Worm (Caenorhabditis elegans) whole organism, L2 larva: ENCODE data around the gene C07A9.13.
A peak's percentile ranks its signal among the peaks of the same experiment; 100 is the strongest.

ENCODE experiments used
- C34F6.9 ChIP-seq: fragments of 150-350 bp; optimal IDR thresholded peaks from 2 replicates; lab custom pipeline; 2014; ENCODE audit warnings: missing biosample characterization, missing genetic modification characterization
- Y55F3AM.14 ChIP-seq: fragments of 200-800 bp; sonication (Bioruptor generic); optimal IDR thresholded peaks from 2 replicates; lab custom pipeline; 2018; ENCODE audit warnings: mild to moderate bottlenecking, missing genetic modification characterization, missing compliant biosample characterization
- aly-2 ChIP-seq: fragments of 150-350 bp; optimal IDR thresholded peaks from 2 replicates; lab custom pipeline; 2014; ENCODE audit warnings: missing biosample characterization, missing genetic modification characterization
- ama-1 ChIP-seq: fragments of 150-350 bp; optimal IDR thresholded peaks from 2 replicates; lab custom pipeline; 2018; ENCODE audit warnings: inconsistent platforms
- blmp-1 ChIP-seq: sonication (generic microtip); optimal IDR thresholded peaks from 2 replicates; lab custom pipeline; 2017; ENCODE audit warnings: missing genetic modification characterization, mild to moderate bottlenecking, missing compliant biosample characterization, antibody characterized with exemption, moderate library complexity; ENCODE audit not compliant: insufficient read depth
- ceh-16 ChIP-seq: fragments of 150-350 bp; optimal IDR thresholded peaks from 2 replicates; lab custom pipeline; 2014; ENCODE audit warnings: missing biosample characterization, missing genetic modification characterization
- ceh-82 ChIP-seq: fragments of 150-350 bp; optimal IDR thresholded peaks from 2 replicates; lab custom pipeline; 2014; ENCODE audit warnings: missing biosample characterization, missing genetic modification characterization
- crh-2 ChIP-seq: sonication (generic microtip); optimal IDR thresholded peaks from 2 replicates; lab custom pipeline; 2017; ENCODE audit warnings: missing biosample characterization, missing genetic modification characterization
- egl-27 ChIP-seq: sonication (generic microtip); optimal IDR thresholded peaks from 3 replicates; lab custom pipeline; 2017; ENCODE audit warnings: missing biosample characterization, missing genetic modification reagents, missing genetic modification characterization
- elt-3 ChIP-seq: sonication (generic microtip); optimal IDR thresholded peaks from 2 replicates; lab custom pipeline; 2017; ENCODE audit warnings: missing biosample characterization, missing genetic modification characterization
- fos-1 ChIP-seq: fragments of 150-350 bp; optimal IDR thresholded peaks from 2 replicates; lab custom pipeline; 2014; ENCODE audit warnings: missing biosample characterization, missing genetic modification characterization
- gmeb-1 ChIP-seq: fragments of 150-350 bp; optimal IDR thresholded peaks from 2 replicates; lab custom pipeline; 2014; ENCODE audit warnings: missing biosample characterization, missing genetic modification characterization
- lin-11 ChIP-seq: fragments of 150-350 bp; sonication (generic microtip); optimal IDR thresholded peaks from 2 replicates; lab custom pipeline; 2014; ENCODE audit warnings: missing biosample characterization, missing genetic modification characterization, inconsistent platforms, mixed read lengths
- lsy-2 ChIP-seq, 2 experiments: fragments of 150-350 bp in 1 of 2; sonication (generic microtip) in 1 of 2; optimal IDR thresholded peaks; 2 replicates each; lab custom pipeline; 2014 to 2017; ENCODE audit warnings: missing biosample characterization in 2 of 2, missing genetic modification characterization in 2 of 2
- mab-5 ChIP-seq: fragments of 150-350 bp; optimal IDR thresholded peaks from 2 replicates; lab custom pipeline; 2014; ENCODE audit warnings: missing biosample characterization, missing genetic modification characterization
- mbf-1 ChIP-seq: sonication (generic microtip); optimal IDR thresholded peaks from 2 replicates; lab custom pipeline; 2017; ENCODE audit warnings: missing biosample characterization, missing genetic modification characterization
- nhr-10 ChIP-seq: sonication (generic microtip); optimal IDR thresholded peaks from 2 replicates; lab custom pipeline; 2017; ENCODE audit warnings: missing biosample characterization, missing genetic modification characterization
- nhr-11 ChIP-seq: fragments of 150-350 bp; optimal IDR thresholded peaks from 2 replicates; lab custom pipeline; 2014; ENCODE audit warnings: missing biosample characterization, missing genetic modification characterization
- nhr-12 ChIP-seq: fragments of 150-350 bp; optimal IDR thresholded peaks from 2 replicates; lab custom pipeline; 2014; ENCODE audit warnings: missing biosample characterization, missing genetic modification characterization
- nhr-129 ChIP-seq: fragments of 150-350 bp; optimal IDR thresholded peaks from 2 replicates; lab custom pipeline; 2014; ENCODE audit warnings: missing biosample characterization, missing genetic modification characterization
- nhr-21 ChIP-seq: fragments of 150-350 bp; optimal IDR thresholded peaks from 2 replicates; lab custom pipeline; 2014; ENCODE audit warnings: missing biosample characterization, missing genetic modification characterization
- nhr-23 ChIP-seq: fragments of 150-350 bp; optimal IDR thresholded peaks from 2 replicates; lab custom pipeline; 2014; ENCODE audit warnings: missing biosample characterization, missing genetic modification reagents, missing genetic modification characterization
- nhr-77 ChIP-seq: fragments of 150-350 bp; optimal IDR thresholded peaks from 2 replicates; lab custom pipeline; 2014; ENCODE audit warnings: missing biosample characterization, missing genetic modification characterization
- skn-1 ChIP-seq: sonication (generic microtip); optimal IDR thresholded peaks from 2 replicates; lab custom pipeline; 2017; ENCODE audit warnings: missing biosample characterization, missing genetic modification characterization
- sma-9 ChIP-seq, 2 experiments: fragments of 150-350 bp in 1 of 2; sonication (generic microtip) in 1 of 2; optimal IDR thresholded peaks; 2 replicates each; lab custom pipeline; 2014 to 2016; ENCODE audit warnings: missing genetic modification characterization in 2 of 2, mild to moderate bottlenecking in 1 of 2, missing biosample characterization in 1 of 2, missing compliant biosample characterization in 1 of 2, missing genetic modification reagents in 1 of 2, moderate library complexity in 1 of 2
- snpc-4 ChIP-seq: fragments of 150-350 bp; optimal IDR thresholded peaks from 2 replicates; lab custom pipeline; 2014; ENCODE audit warnings: missing biosample characterization, missing genetic modification characterization
- unc-39 ChIP-seq: fragments of 150-350 bp; optimal IDR thresholded peaks from 2 replicates; lab custom pipeline; 2014; ENCODE audit warnings: missing biosample characterization, missing genetic modification characterization
- unc-55 ChIP-seq: fragments of 150-350 bp; sonication (generic microtip); optimal IDR thresholded peaks from 3 replicates; lab custom pipeline; 2014; ENCODE audit warnings: missing biosample characterization, missing genetic modification reagents, missing genetic modification characterization
- zag-1 ChIP-seq: fragments of 150-350 bp; optimal IDR thresholded peaks from 2 replicates; lab custom pipeline; 2014; ENCODE audit warnings: missing biosample characterization, missing genetic modification characterization
- ztf-1 ChIP-seq: fragments of 200-800 bp; sonication (Bioruptor generic); conservative IDR thresholded peaks from 2 replicates; pipeline ENCODE4 v1.3.6; 2022; ENCODE audit warnings: missing genetic modification characterization, missing compliant biosample characterization
- ztf-11 ChIP-seq: sonication (generic microtip); optimal IDR thresholded peaks from 2 replicates; lab custom pipeline; 2017; ENCODE audit warnings: missing biosample characterization, missing genetic modification characterization

The C07A9.13 gene

ce11 chrIII:9697323-9697722, 16.2 kb upstream of the C07A9.13 start (continued):
- no peak for TF ChIP-seq mbf-1 (tag; lab: Kevin White, UChicago)
- TF ChIP-seq nhr-21 (tag; lab: Kevin White, UChicago): no peak
- TF ChIP-seq nhr-129 (tag; lab: Kevin White, UChicago): peak; percentile 84
- no peak for TF ChIP-seq nhr-10 (tag; lab: Kevin White, UChicago)

- TF ChIP-seq blmp-1 (tag; lab: Kevin White, UChicago): no peak
- no peak for TF ChIP-seq unc-39 (tag; lab: Kevin White, UChicago)
- no peak for TF ChIP-seq ama-1
- TF ChIP-seq elt-3 (tag; lab: Kevin White, UChicago): no peak
- no peak for TF ChIP-seq ztf-11
- TF ChIP-seq lin-11 (tag; lab: Kevin White, UChicago): no peak
- TF ChIP-seq nhr-11 (tag; lab: Kevin White, UChicago): no peak
- TF ChIP-seq aly-2 (tag; lab: Kevin White, UChicago): no peak
These were observed 15.3 kb upstream of the C07A9.13 start, which contains the start of gene bud-31 for ce11 chrIII:9696417-9696816. TSS of gene bud-31 (minus strand) at chrIII:9696517.

- TF ChIP-seq C34F6.9 (tag; lab: Kevin White, UChicago) (peak; percentile 59), lsy-2 (tag; optimal IDR thresholded peaks at IDR 0.05; lab: Kevin White, UChicago) (peak in 1 of 2 experiments; percentile 55), nhr-23 (tag; lab: Kevin White, UChicago) (no peak), ceh-16 (tag; lab: Kevin White, UChicago) (no peak), gmeb-1 (peak; percentile 21), unc-55 (GFP tag; lab: Kevin White, UChicago) (peak; percentile 65), zag-1 (tag; lab: Kevin White, UChicago) (no peak)
These were observed 14.3 kb upstream of the C07A9.13 start for ce11 chrIII:9695379-9695778.

- TF ChIP-seq nhr-10 (tag; lab: Kevin White, UChicago) (no peak), skn-1 (no peak)
These were observed 13.4 kb upstream of the C07A9.13 start, which contains the start of gene set-3 for ce11 chrIII:9694474-9694873. TSS of gene set-3 (minus strand) at chrIII:9694574.

ce11 chrIII:9690044-9690443, 8.9 kb upstream of the C07A9.13 start, which contains the start of gene best-5:
TSS of gene best-5 (minus strand) at chrIII:9690253.
- no peak for TF ChIP-seq fos-1 (tag; lab: Kevin White, UChicago)
- no peak for TF ChIP-seq Y55F3AM.14
- TF ChIP-seq snpc-4: no peak
- TF ChIP-seq nhr-12: no peak
- no peak for TF ChIP-seq egl-27
- TF ChIP-seq sma-9 (GFP tag; optimal IDR thresholded peaks at IDR 0.05; lab: Kevin White, UChicago): no peak
- TF ChIP-seq sma-9 (tag; optimal IDR thresholded peaks at IDR 0.05; lab: Kevin White, UChicago): no peak
- no peak for TF ChIP-seq nhr-129 (tag; lab: Kevin White, UChicago)
- no peak for TF ChIP-seq ama-1
- TF ChIP-seq ceh-82 (tag; lab: Kevin White, UChicago): no peak
- TF ChIP-seq ceh-16 (tag; lab: Kevin White, UChicago): no peak
- TF ChIP-seq ztf-1 (GFP tag; lab: Robert Waterston, UW): no peak
- TF ChIP-seq nhr-11 (tag; lab: Kevin White, UChicago): no peak

- TF ChIP-seq Y55F3AM.14: no peak
- peak; percentile 15 for TF ChIP-seq crh-2 (tag; lab: Kevin White, UChicago)
- peak; percentile 10 for TF ChIP-seq gmeb-1
- TF ChIP-seq fos-1 (tag; lab: Kevin White, UChicago): peak; percentile 6
These were observed 8.3 kb upstream of the C07A9.13 start for ce11 chrIII:9689377-9689776.

- no peak for TF ChIP-seq nhr-77 (tag; lab: Kevin White, UChicago)
- TF ChIP-seq mab-5 (tag; lab: Kevin White, UChicago): no peak
These were observed 4.9 kb upstream of the C07A9.13 start, which contains the start of gene C07A9.10 for ce11 chrIII:9685959-9686358. TSS of gene C07A9.10 (minus strand) at chrIII:9686059.
